Worm (Caenorhabditis elegans) whole organism, L3 larva: ENCODE measurements around the gene swan-1.

Experiments
- R02D3.7 ChIP-seq: fragments of 150-350 bp; optimal IDR thresholded peaks from 2 replicates; lab custom pipeline; 2014; ENCODE audit warnings: missing biosample characterization, missing genetic modification characterization
- ZK546.5 ChIP-seq: sonication (generic microtip); optimal IDR thresholded peaks from 2 replicates; lab custom pipeline; 2017; ENCODE audit warnings: missing biosample characterization, missing genetic modification characterization
- ama-1 ChIP-seq: fragments of 150-350 bp; optimal IDR thresholded peaks from 2 replicates; lab custom pipeline; 2018
- ceh-82 ChIP-seq: fragments of 150-350 bp; optimal IDR thresholded peaks from 2 replicates; lab custom pipeline; 2014; ENCODE audit warnings: missing biosample characterization, missing genetic modification characterization
- ceh-9 ChIP-seq: sonication (generic microtip); optimal IDR thresholded peaks from 2 replicates; lab custom pipeline; 2018; ENCODE audit warnings: missing biosample characterization, missing genetic modification characterization
- daf-12 ChIP-seq: fragments of 150-350 bp; optimal IDR thresholded peaks from 2 replicates; lab custom pipeline; 2014; ENCODE audit warnings: missing biosample characterization, missing genetic modification reagents, missing genetic modification characterization
- egl-27 ChIP-seq: sonication (generic microtip); optimal IDR thresholded peaks from 4 replicates; lab custom pipeline; 2017; ENCODE audit warnings: missing biosample characterization, missing genetic modification reagents, missing genetic modification characterization
- egl-5 ChIP-seq: fragments of 150-350 bp; optimal IDR thresholded peaks from 2 replicates; lab custom pipeline; 2017; ENCODE audit warnings: missing biosample characterization, missing genetic modification reagents, missing genetic modification characterization, inconsistent platforms
- elt-1 ChIP-seq: fragments of 150-350 bp; optimal IDR thresholded peaks from 2 replicates; lab custom pipeline; 2014; ENCODE audit warnings: missing biosample characterization, missing genetic modification characterization
- elt-2 ChIP-seq: sonication (generic microtip); optimal IDR thresholded peaks from 2 replicates; lab custom pipeline; 2016; ENCODE audit warnings: missing genetic modification reagents, mild to moderate bottlenecking, missing genetic modification characterization, missing compliant biosample characterization
- elt-3 ChIP-seq, 3 experiments: fragments of 150-350 bp in 1 of 3; sonication (generic microtip) in 2 of 3; optimal IDR thresholded peaks; 2 replicates in 2 of 3; 4 replicates in 1 of 3; lab custom pipeline; 2014 to 2017; ENCODE audit warnings: missing biosample characterization in 3 of 3, missing genetic modification characterization in 3 of 3
- eor-1 ChIP-seq, 2 experiments: fragments of 150-350 bp; optimal IDR thresholded peaks; 2 replicates each; lab custom pipeline; 2014 to 2018; ENCODE audit warnings: missing biosample characterization in 2 of 2, missing genetic modification characterization in 2 of 2
- fkh-10 ChIP-seq: sonication (generic microtip); optimal IDR thresholded peaks from 2 replicates; lab custom pipeline; 2017; ENCODE audit warnings: missing biosample characterization, missing genetic modification reagents, missing genetic modification characterization
- fos-1 ChIP-seq: fragments of 150-350 bp; optimal IDR thresholded peaks from 2 replicates; lab custom pipeline; 2014; ENCODE audit warnings: missing biosample characterization, missing genetic modification characterization
- hmg-11 ChIP-seq: sonication (generic microtip); optimal IDR thresholded peaks from 2 replicates; lab custom pipeline; 2016; ENCODE audit warnings: missing genetic modification characterization, missing compliant biosample characterization
- jun-1 ChIP-seq: fragments of 150-350 bp; optimal IDR thresholded peaks from 2 replicates; lab custom pipeline; 2014; ENCODE audit warnings: missing biosample characterization, missing genetic modification reagents, missing genetic modification characterization
- lin-15B ChIP-seq: fragments of 150-350 bp; optimal IDR thresholded peaks from 2 replicates; lab custom pipeline; 2014; ENCODE audit warnings: missing biosample characterization, missing genetic modification characterization
- lin-39 ChIP-seq: fragments of 150-350 bp; optimal IDR thresholded peaks from 2 replicates; lab custom pipeline; 2018; ENCODE audit warnings: missing biosample characterization, missing genetic modification reagents, missing genetic modification characterization
- lsy-12 ChIP-seq: sonication (generic microtip); optimal IDR thresholded peaks from 2 replicates; lab custom pipeline; 2016; ENCODE audit warnings: mild to moderate bottlenecking, missing genetic modification characterization, missing compliant biosample characterization
- mdl-1 ChIP-seq: fragments of 150-350 bp; optimal IDR thresholded peaks from 2 replicates; lab custom pipeline; 2014; ENCODE audit warnings: missing biosample characterization, missing genetic modification characterization
- nhr-11 ChIP-seq: fragments of 150-350 bp; optimal IDR thresholded peaks from 2 replicates; lab custom pipeline; 2014; ENCODE audit warnings: missing biosample characterization, missing genetic modification characterization
- nhr-23 ChIP-seq: fragments of 150-350 bp; optimal IDR thresholded peaks from 2 replicates; lab custom pipeline; 2014; ENCODE audit warnings: missing biosample characterization, missing genetic modification reagents, missing genetic modification characterization
- nhr-237 ChIP-seq: fragments of 150-350 bp; optimal IDR thresholded peaks from 2 replicates; lab custom pipeline; 2014; ENCODE audit warnings: missing biosample characterization, missing genetic modification characterization
- nhr-25 ChIP-seq: sonication (generic microtip); optimal IDR thresholded peaks from 2 replicates; lab custom pipeline; 2017; ENCODE audit warnings: missing biosample characterization, missing genetic modification characterization
- nhr-28 ChIP-seq: fragments of 150-350 bp; optimal IDR thresholded peaks from 2 replicates; lab custom pipeline; 2014; ENCODE audit warnings: missing biosample characterization, missing genetic modification characterization
- nhr-43 ChIP-seq: sonication (generic microtip); optimal IDR thresholded peaks from 2 replicates; lab custom pipeline; 2016; ENCODE audit warnings: mild to moderate bottlenecking, missing genetic modification characterization, missing compliant biosample characterization; ENCODE audit not compliant: poor library complexity, severe bottlenecking
- nhr-67 ChIP-seq: fragments of 150-350 bp; optimal IDR thresholded peaks from 2 replicates; lab custom pipeline; 2014; ENCODE audit warnings: missing biosample characterization, missing genetic modification characterization
- nhr-76 ChIP-seq: fragments of 150-350 bp; sonication (generic microtip); optimal IDR thresholded peaks from 5 replicates; lab custom pipeline; 2014; ENCODE audit warnings: missing biosample characterization, missing genetic modification characterization
- nhr-77 ChIP-seq: fragments of 150-350 bp; optimal IDR thresholded peaks from 2 replicates; lab custom pipeline; 2014; ENCODE audit warnings: missing biosample characterization, missing genetic modification characterization
- pha-4 ChIP-seq: fragments of 150-350 bp; optimal IDR thresholded peaks from 2 replicates; lab custom pipeline; 2014; ENCODE audit warnings: missing biosample characterization, missing genetic modification reagents, missing genetic modification characterization
- pqm-1 ChIP-seq: fragments of 150-350 bp; optimal IDR thresholded peaks from 2 replicates; lab custom pipeline; 2017; ENCODE audit warnings: missing biosample characterization, missing genetic modification characterization, inconsistent platforms
- sea-2 ChIP-seq: fragments of 150-350 bp; sonication (generic microtip); optimal IDR thresholded peaks from 4 replicates; lab custom pipeline; 2014; ENCODE audit warnings: missing biosample characterization, missing genetic modification reagents, missing genetic modification characterization
- skn-1 ChIP-seq: fragments of 150-350 bp; optimal IDR thresholded peaks from 2 replicates; lab custom pipeline; 2014; ENCODE audit warnings: missing biosample characterization, missing genetic modification characterization
- snpc-4 ChIP-seq: fragments of 150-350 bp; optimal IDR thresholded peaks from 2 replicates; lab custom pipeline; 2014; ENCODE audit warnings: missing biosample characterization, missing genetic modification characterization
- tbx-2 ChIP-seq: sonication (generic microtip); optimal IDR thresholded peaks from 2 replicates; lab custom pipeline; 2016; ENCODE audit warnings: mild to moderate bottlenecking, missing genetic modification characterization, missing compliant biosample characterization
- unc-39 ChIP-seq: sonication (generic microtip); optimal IDR thresholded peaks from 4 replicates; lab custom pipeline; 2017; ENCODE audit warnings: missing biosample characterization, missing genetic modification characterization
- unc-62 ChIP-seq: fragments of 150-350 bp; sonication (generic microtip); optimal IDR thresholded peaks from 4 replicates; lab custom pipeline; 2014; ENCODE audit warnings: missing biosample characterization, missing genetic modification reagents, missing genetic modification characterization
- zag-1 ChIP-seq: fragments of 150-350 bp; optimal IDR thresholded peaks from 2 replicates; lab custom pipeline; 2014; ENCODE audit warnings: missing biosample characterization, missing genetic modification characterization
- ztf-11 ChIP-seq: fragments of 150-350 bp; optimal IDR thresholded peaks from 2 replicates; lab custom pipeline; 2014; ENCODE audit warnings: missing biosample characterization, missing genetic modification characterization
- ztf-4 ChIP-seq: fragments of 150-350 bp; optimal IDR thresholded peaks from 2 replicates; lab custom pipeline; 2014; ENCODE audit warnings: missing biosample characterization, missing genetic modification characterization

The swan-1 gene

ce11 chrV:13840909-13841308, 33.9 kb upstream of the swan-1 start, which contains the start of gene srx-17:
Gene srx-17 (plus strand): TSS chrV:13841209.
- no peak for TF ChIP-seq ztf-11 (tag; lab: Kevin White, UChicago)
- TF ChIP-seq ceh-82 (tag; lab: Kevin White, UChicago) = no peak
- TF ChIP-seq pqm-1 (tag; lab: Kevin White, UChicago) = no peak
- TF ChIP-seq ZK546.5 (tag; lab: Kevin White, UChicago) = no peak
- TF ChIP-seq ceh-9 (tag; lab: Kevin White, UChicago) = no peak
- no peak for TF ChIP-seq eor-1 (tag; optimal IDR thresholded peaks at IDR 0.05; lab: Kevin White, UChicago)
- no peak for TF ChIP-seq nhr-25 (tag; lab: Kevin White, UChicago)
- TF ChIP-seq nhr-77 = no peak
- TF ChIP-seq elt-1 (tag; lab: Kevin White, UChicago) = no peak
- no peak for TF ChIP-seq elt-3 (tag; optimal IDR thresholded peaks at IDR 0.05; lab: Kevin White, UChicago)
- no peak for TF ChIP-seq nhr-43 (tag; lab: Kevin White, UChicago)
- no peak for TF ChIP-seq daf-12

- no peak for TF ChIP-seq lin-39
- no peak for TF ChIP-seq nhr-76 (tag; lab: Kevin White, UChicago)
- no peak for TF ChIP-seq pqm-1 (tag; lab: Kevin White, UChicago)
- no peak for TF ChIP-seq egl-27 (tag; lab: Kevin White, UChicago)
- TF ChIP-seq mdl-1 (tag; lab: Kevin White, UChicago) = no peak
Measured at ce11 chrV:13839433-13839832, 32.4 kb upstream of the swan-1 start, which contains the start of gene F55B12.10. Gene F55B12.10 (plus strand): TSS chrV:13839733.

DNA sequence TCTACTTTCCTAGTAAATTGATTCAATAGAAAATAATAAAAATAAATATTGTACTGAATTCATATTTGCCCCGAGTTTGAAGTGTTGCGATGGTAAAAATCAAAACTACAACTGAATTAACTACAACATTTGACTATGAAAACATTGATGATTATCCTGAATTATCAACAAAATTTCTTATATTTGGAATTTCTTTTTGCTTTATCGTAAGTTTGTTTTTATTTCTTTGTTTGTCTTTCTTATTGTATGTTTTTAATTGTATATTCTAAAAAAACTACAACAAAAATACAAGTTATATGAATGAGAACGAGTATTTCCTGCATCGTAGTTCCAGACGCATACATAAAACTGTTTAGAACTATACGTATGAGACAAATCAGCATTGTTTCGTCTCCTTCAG, 30.1 kb upstream of the swan-1 start, which contains the start of gene srx-128:
Gene srx-128 (plus strand): TSS at position 301 of the 400 bp plus-strand sequence.
- no peak for TF ChIP-seq lsy-12 (tag; lab: Kevin White, UChicago)

DNA sequence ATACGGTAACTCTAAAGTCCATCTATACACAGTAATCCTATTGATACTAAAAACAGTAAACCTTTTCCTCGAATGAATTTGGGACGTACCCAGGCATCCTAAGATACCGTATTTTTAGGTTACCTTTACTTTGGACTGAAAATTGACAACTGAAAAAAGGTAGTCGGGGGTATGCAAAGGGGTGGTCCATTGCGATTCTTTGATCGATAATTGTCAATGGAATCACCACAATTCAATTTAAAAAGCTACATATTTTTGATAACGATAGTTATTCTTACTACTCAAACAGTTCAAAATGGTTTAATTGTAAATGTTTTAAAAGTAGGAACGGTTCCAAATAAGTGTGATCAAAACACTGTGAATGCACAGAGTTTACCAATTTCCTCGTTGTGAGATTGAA, 26.9 kb upstream of the swan-1 start, which contains the start of gene srx-129:
Gene srx-129 (plus strand): TSS at position 301 of the 400 bp plus-strand sequence.
- TF ChIP-seq pha-4 (tag; lab: Kevin White, UChicago) = no peak
- TF ChIP-seq nhr-28 (tag; lab: Kevin White, UChicago) = no peak
- no peak for TF ChIP-seq elt-2 (tag; lab: Kevin White, UChicago)
- no peak for TF ChIP-seq unc-39 (tag; lab: Kevin White, UChicago)
- no peak for TF ChIP-seq nhr-43 (tag; lab: Kevin White, UChicago)
- no peak for TF ChIP-seq ceh-9 (tag; lab: Kevin White, UChicago)
- TF ChIP-seq lsy-12 (tag; lab: Kevin White, UChicago) = no peak
- TF ChIP-seq elt-3 (tag; optimal IDR thresholded peaks at IDR 0.05; lab: Kevin White, UChicago) = no peak
- no peak for TF ChIP-seq lin-15B (tag; lab: Kevin White, UChicago)
- TF ChIP-seq zag-1 = no peak
- no peak for TF ChIP-seq egl-27 (tag; lab: Kevin White, UChicago)
- TF ChIP-seq nhr-237 (tag; lab: Kevin White, UChicago) = no peak
- no peak for TF ChIP-seq unc-62 (GFP tag; lab: Kevin White, UChicago)
- no peak for TF ChIP-seq ceh-82 (tag; lab: Kevin White, UChicago)
- TF ChIP-seq ztf-4 (tag; lab: Kevin White, UChicago) = no peak
- TF ChIP-seq ZK546.5 (tag; lab: Kevin White, UChicago) = no peak
- TF ChIP-seq tbx-2 = no peak
- no peak for TF ChIP-seq skn-1 (tag; lab: Kevin White, UChicago)
- TF ChIP-seq, all 47 proteins: peak for 0

DNA sequence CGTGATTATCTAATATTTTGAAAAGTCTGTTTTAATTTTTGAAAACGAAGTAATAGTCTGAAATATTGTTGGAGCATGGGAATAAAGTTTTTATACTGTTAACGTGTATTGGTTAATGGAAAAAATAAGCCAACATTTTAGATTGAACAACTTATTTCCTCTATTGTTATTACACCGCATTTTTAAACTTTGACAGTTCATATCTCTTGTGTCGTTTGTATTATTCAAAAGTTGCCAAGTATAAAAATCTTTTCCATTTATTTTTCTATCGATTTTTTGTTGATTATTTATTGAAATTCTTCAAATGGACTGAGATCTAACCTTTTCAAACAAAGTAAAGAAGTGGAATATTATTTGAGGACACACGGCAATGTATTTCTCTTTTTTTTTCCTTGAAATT, 23.8 kb upstream of the swan-1 start, which contains the start of gene str-165:
Gene str-165 (plus strand): TSS at position 301 of the 400 bp plus-strand sequence.
- TF ChIP-seq fos-1 (tag; lab: Kevin White, UChicago) (no peak), elt-1 (tag; lab: Kevin White, UChicago) (no peak), sea-2 (GFP tag; lab: Kevin White, UChicago) (no peak), hmg-11 (tag; lab: Kevin White, UChicago) (no peak), ama-1 (no peak), nhr-67 (tag; lab: Kevin White, UChicago) (no peak), ceh-9 (tag; lab: Kevin White, UChicago) (no peak), fkh-10 (GFP tag; lab: Kevin White, UChicago) (no peak), egl-5 (tag; lab: Kevin White, UChicago) (no peak), nhr-43 (tag; lab: Kevin White, UChicago) (no peak), R02D3.7 (tag; lab: Kevin White, UChicago) (no peak), snpc-4 (no peak), nhr-23 (tag; lab: Kevin White, UChicago) (no peak), jun-1 (tag; lab: Kevin White, UChicago) (no peak), daf-12 (no peak), nhr-11 (no peak), elt-2 (tag; lab: Kevin White, UChicago) (no peak), lin-15B (tag; lab: Kevin White, UChicago) (no peak)
